Worm (Caenorhabditis elegans) whole organism, midembryonic: ENCODE measurements around the gene glb-14.

Source experiments
- cog-1 ChIP-seq: sonication (generic microtip); optimal IDR thresholded peaks from 2 replicates; lab custom pipeline; 2016; ENCODE audit warnings: missing genetic modification characterization, missing compliant biosample characterization
- med-1 ChIP-seq: sonication (generic microtip); optimal IDR thresholded peaks from 2 replicates; lab custom pipeline; 2017; ENCODE audit warnings: missing genetic modification characterization, mild to moderate bottlenecking, missing compliant biosample characterization, antibody characterized with exemption, missing genetic modification reagents; ENCODE audit not compliant: insufficient read depth

ce11 chrV:15571006-15571526 lies 26.3 kb upstream of the glb-14 start, which contains the start of gene fbxa-95:
- no peak for TF ChIP-seq med-1 (GFP tag; lab: Kevin White, UChicago)
- no peak for TF ChIP-seq cog-1 (tag; lab: Kevin White, UChicago)
